Worm (Caenorhabditis elegans): ENCODE measurements around the gene C37E2.3.

DNA sequence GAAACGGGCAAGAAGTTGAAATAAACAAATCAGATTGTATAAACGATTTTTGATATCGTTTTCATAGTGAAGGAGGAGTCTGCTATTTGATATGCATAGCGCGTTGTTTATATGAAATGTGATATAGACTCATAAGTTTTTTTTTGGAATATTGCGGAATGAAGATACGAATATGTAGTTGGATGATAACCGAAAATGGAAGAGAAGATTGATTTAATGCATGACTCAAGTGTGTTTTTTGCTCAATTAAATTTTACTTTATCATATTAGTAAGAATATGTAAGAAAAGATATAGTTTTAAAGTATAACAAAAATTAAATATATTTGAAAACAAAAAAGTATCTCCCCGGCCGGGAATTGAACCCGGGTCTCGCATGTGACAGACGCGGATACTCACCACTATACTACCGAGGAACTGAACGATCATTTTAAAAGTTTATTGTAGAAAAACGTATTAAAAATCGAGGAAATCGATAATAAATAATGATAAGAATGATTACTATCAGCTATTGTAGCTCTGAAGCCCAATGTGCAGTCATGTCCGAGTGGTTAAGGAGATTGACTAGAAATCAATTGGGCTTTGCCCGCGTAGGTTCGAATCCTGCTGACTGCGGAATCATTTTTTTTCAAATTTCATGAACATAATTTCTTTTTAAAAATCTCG lies 18.4 kb upstream of the C37E2.3 start, which contains the start of gene lgc-25:
- TF ChIP-seq unc-39 (tag; optimal IDR thresholded peaks at IDR 0.05) (no peak), snpc-4 (tag; optimal IDR thresholded peaks at IDR 0.05) (no peak), nhr-11 (tag; optimal IDR thresholded peaks at IDR 0.05) (no peak), nhr-10 (tag; optimal IDR thresholded peaks at IDR 0.05) (no peak), ZK546.5 (tag; optimal IDR thresholded peaks at IDR 0.05) (no peak), egl-27 (tag; optimal IDR thresholded peaks at IDR 0.05) (no peak), mdl-1 (tag; optimal IDR thresholded peaks at IDR 0.05) (no peak), ztf-11 (tag; optimal IDR thresholded peaks at IDR 0.05) (no peak)

All from whole organism, L2 larva.